Worm (Caenorhabditis elegans) whole organism, early embryonic: ENCODE data around the gene chst-1.

Experiments used
- B0310.2 ChIP-seq: sonication (generic microtip); optimal IDR thresholded peaks from 2 replicates; lab custom pipeline; 2016; ENCODE audit warnings: mild to moderate bottlenecking, missing genetic modification characterization, missing compliant biosample characterization
- ceh-13 ChIP-seq: fragments of 200-800 bp; sonication (Bioruptor generic); optimal IDR thresholded peaks from 2 replicates; lab custom pipeline; 2018; ENCODE audit warnings: mild to moderate bottlenecking, missing genetic modification characterization, missing compliant biosample characterization
- flt-1 ChIP-seq: fragments of 200-800 bp; sonication (Bioruptor generic); IDR thresholded peaks from 2 replicates; pipeline ENCODE4 v1.3.6; 2022; ENCODE audit warnings: missing genetic modification characterization, missing compliant biosample characterization
- pes-1 ChIP-seq: fragments of 200-800 bp; sonication (Bioruptor generic); IDR thresholded peaks from 2 replicates; pipeline ENCODE4 v1.3.6; 2022; ENCODE audit warnings: missing genetic modification reagents, missing genetic modification characterization, missing compliant biosample characterization
- sea-1 ChIP-seq: fragments of 200-800 bp; sonication (Bioruptor generic); conservative IDR thresholded peaks from 2 replicates; pipeline ENCODE4 v1.3.6; 2022; ENCODE audit warnings: missing genetic modification characterization, missing compliant biosample characterization

- TF ChIP-seq flt-1 (GFP tag; lab: Robert Waterston, UW), result no peak
- no peak for TF ChIP-seq pes-1 (GFP tag; lab: Robert Waterston, UW)
- TF ChIP-seq ceh-13 (GFP tag; lab: Kevin White, UChicago), result no peak
- TF ChIP-seq sea-1 (GFP tag; lab: Robert Waterston, UW), result no peak
- no peak for TF ChIP-seq B0310.2 (tag; lab: Kevin White, UChicago)
Observed at ce11 chrII:8127290-8127689, 20.5 kb upstream of the chst-1 start.
